Worm (Caenorhabditis elegans) whole organism, L4 larva: Measurements from ENCODE around the gene imp-3.

Experiments
- lin-29 ChIP-seq: fragments of 200-800 bp; sonication (Bioruptor generic); IDR thresholded peaks from 2 replicates; pipeline ENCODE4 v1.3.6; 2022; ENCODE audit warnings: missing genetic modification reagents, missing genetic modification characterization, missing compliant biosample characterization
- mep-1 ChIP-seq: fragments of 150-350 bp; sonication (generic microtip); optimal IDR thresholded peaks from 3 replicates; lab custom pipeline; 2014; ENCODE audit warnings: missing biosample characterization, missing genetic modification characterization
- nhr-237 ChIP-seq: sonication (generic microtip); optimal IDR thresholded peaks from 2 replicates; lab custom pipeline; 2017; ENCODE audit warnings: missing biosample characterization, missing genetic modification characterization
- nhr-77 ChIP-seq: fragments of 150-350 bp; optimal IDR thresholded peaks from 2 replicates; lab custom pipeline; 2014; ENCODE audit warnings: missing biosample characterization, missing genetic modification characterization

DNA sequence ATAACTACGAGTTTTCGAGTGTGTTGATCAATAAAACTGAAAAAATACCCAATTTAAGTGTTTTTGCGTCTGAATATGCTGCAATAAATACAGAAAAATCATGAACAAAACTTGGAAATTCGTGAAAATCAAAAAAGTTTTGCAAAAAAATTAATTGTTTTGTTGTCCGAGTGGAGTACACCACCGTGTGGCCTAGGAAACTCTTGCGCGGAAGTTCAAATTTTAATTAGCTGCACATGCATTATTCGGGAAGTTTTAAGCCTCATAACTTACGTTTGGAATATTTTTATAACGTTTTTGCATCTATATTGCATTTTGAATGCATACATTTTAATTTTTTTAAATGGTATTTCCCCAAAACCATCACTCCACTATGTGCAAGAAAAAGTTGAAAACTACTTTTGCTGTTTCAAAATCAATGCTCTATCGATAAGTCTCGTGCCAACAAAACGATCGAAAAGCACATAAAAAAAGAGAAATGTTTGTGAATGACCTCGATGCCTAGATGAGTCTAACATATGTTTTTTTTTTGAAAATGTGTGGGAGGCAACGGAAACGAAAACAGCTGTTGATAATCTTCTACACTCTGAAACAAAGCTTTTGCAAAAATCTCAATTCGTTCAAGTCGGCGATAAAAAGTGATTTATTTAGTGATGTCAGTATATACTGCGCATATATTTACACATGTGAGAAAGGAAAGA lies 27.1 kb upstream of the imp-3 start:
- TF ChIP-seq lin-29 (GFP tag; lab: Robert Waterston, UW) (no peak), nhr-237 (no peak), mep-1 (no peak), nhr-77 (no peak)
